Worm (Caenorhabditis elegans): Measurements from ENCODE around the gene C25E10.7.

Gene C25E10.7

DNA sequence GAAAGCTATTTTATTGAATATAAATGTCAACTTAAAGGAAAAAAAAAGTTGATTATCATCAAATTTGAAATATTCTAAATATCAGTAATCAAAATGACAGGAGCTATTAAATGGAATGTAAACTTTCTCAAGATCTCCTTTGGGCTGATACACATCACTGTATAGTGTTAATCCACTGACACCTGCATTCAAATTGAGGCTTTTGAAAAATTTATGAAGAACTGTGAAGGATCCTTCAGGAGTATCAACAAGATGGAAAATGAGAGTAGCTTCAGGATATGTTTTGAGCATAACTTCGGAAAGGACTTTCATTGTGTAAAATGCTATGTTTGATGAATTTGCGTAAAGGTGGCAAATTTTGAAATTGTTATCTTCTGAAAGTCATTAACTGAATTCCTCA is 46.2 kb upstream of the C25E10.7 start (continued):
- TF ChIP-seq cebp-1 (GFP tag; IDR thresholded peaks at IDR 0.05) = no peak
- TF ChIP-seq cebp-1 (tag; optimal IDR thresholded peaks at IDR 0.05) = peak; percentile 57
- TF ChIP-seq ekl-4 (GFP tag; IDR thresholded peaks at IDR 0.05) = 0 out of 2 replicates have a peak, but pooled peaks have one; percentile 27
- TF ChIP-seq unc-130 (GFP tag; optimal IDR thresholded peaks at IDR 0.05) = no peak
- TF ChIP-seq ets-4 (GFP tag; optimal IDR thresholded peaks at IDR 0.05) = no peak
- no peak for TF ChIP-seq sea-2 (GFP tag; IDR thresholded peaks at IDR 0.05)
- TF ChIP-seq lin-40 (tag; optimal IDR thresholded peaks at IDR 0.05) = no peak

DNA sequence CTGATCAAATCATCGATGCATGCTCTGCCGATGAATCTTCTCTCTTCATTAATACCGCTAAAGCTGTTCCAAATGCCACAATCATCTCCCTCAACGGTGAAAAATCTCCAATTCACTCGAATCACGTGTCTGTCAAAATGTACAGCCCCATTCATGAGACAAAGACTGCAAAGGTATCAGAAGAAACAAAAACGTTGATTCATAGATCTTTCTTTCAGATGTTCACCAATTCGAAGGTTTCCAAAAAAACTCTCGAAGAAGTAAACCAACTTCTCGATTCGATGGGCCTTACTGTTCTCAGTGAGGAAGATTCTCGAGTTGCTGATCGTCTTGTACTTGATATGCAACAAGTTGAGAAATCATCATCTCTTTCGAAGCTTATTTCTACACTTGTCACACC is 45.7 kb upstream of the C25E10.7 start:
- no peak for TF ChIP-seq F57A8.1 (GFP tag; optimal IDR thresholded peaks at IDR 0.05)
- no peak for TF ChIP-seq rpc-1 (optimal IDR thresholded peaks at IDR 0.05)
- no peak for TF ChIP-seq rpc-1 (tag; optimal IDR thresholded peaks at IDR 0.05)
- no peak for TF ChIP-seq ztf-25 (GFP tag; IDR thresholded peaks at IDR 0.05)
- no peak for TF ChIP-seq F57C9.4 (tag; optimal IDR thresholded peaks at IDR 0.05)
- TF ChIP-seq atf-7 (tag; optimal IDR thresholded peaks at IDR 0.05) = no peak
- no peak for TF ChIP-seq pbrm-1 (GFP tag; IDR thresholded peaks at IDR 0.05)
- peak; percentile 12; the same call in 1 of the 2 replicates for TF ChIP-seq B0336.3 (GFP tag; IDR thresholded peaks at IDR 0.05)
- no peak for TF ChIP-seq hlh-12 (tag; optimal IDR thresholded peaks at IDR 0.05)
- TF ChIP-seq F49E8.2 (tag; optimal IDR thresholded peaks at IDR 0.05; ENCODE audit: insufficient read depth) = no peak
- no peak for TF ChIP-seq madf-10 (tag; optimal IDR thresholded peaks at IDR 0.05)
- peak; percentile 23; the same call in 1 of the 2 replicates for TF ChIP-seq nfyb-1 (GFP tag; IDR thresholded peaks at IDR 0.05)
- no peak for TF ChIP-seq sea-2 (GFP tag; IDR thresholded peaks at IDR 0.05)
- TF ChIP-seq die-1 (tag; optimal IDR thresholded peaks at IDR 0.05) = no peak
- peak; percentile 61 for TF ChIP-seq ama-1 (optimal IDR thresholded peaks at IDR 0.05)
- no peak for TF ChIP-seq ama-1 (GFP tag; optimal IDR thresholded peaks at IDR 0.05)
- no peak for TF ChIP-seq C17E4.6 (GFP tag; IDR thresholded peaks at IDR 0.05)
- no peak for TF ChIP-seq F23B12.7 (tag; optimal IDR thresholded peaks at IDR 0.05; ENCODE audit: insufficient read depth)
- TF ChIP-seq Y53G8AR.9 (GFP tag; conservative IDR thresholded peaks at IDR 0.05) = 0 out of 2 replicates have a peak, but pooled peaks have one; percentile 10
- TF ChIP-seq madf-3 (GFP tag; IDR thresholded peaks at IDR 0.05) = 0 out of 2 replicates have a peak, but pooled peaks have one; percentile 38

DNA sequence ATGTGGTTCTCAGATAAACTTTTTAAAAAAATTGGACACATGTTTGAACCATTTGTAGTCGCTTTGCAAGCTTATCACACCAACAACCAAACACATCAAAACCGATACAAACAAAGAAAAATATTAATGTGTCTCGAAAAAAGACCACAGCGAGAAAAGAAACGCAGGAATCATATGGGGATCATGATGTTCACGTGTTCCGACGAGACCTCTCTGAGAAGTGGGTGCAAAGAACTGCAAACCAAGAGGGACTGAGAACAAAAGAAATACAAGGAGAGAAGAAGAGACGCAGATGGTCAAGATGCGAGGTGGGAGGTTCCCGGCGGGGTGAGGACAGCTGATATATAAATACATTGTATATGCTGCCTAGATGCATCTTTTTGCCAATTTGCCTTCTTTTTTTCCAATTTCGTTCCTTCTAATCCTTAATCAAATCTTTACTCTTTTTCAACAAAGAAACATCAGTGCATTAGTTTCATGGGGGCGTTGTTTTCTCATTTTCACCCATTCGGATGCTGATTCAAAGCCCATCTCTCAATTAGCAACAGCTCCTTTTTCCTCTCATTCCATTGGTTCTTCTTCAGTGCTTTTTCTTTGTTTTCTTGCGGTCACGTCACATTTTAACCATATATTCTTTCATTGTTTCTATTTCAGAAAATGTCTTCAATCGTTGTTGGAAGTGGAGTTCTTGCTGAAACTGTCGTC is 44.8 kb upstream of the C25E10.7 start, which contains the start of gene F21C10.10:
Gene F21C10.10 (plus strand): TSS at position 655 of the 705 bp plus-strand sequence.
- TF ChIP-seq sea-2 (GFP tag; IDR thresholded peaks at IDR 0.05) (no peak), rpc-1 (optimal IDR thresholded peaks at IDR 0.05) (no peak), rpc-1 (tag; optimal IDR thresholded peaks at IDR 0.05) (no peak), egl-44 (GFP tag; IDR thresholded peaks at IDR 0.05) (peak; percentile 42; the same call in 1 of the 2 replicates), B0035.1 (tag; optimal IDR thresholded peaks at IDR 0.05) (no peak), ztf-22 (GFP tag; optimal IDR thresholded peaks at IDR 0.05) (peak; percentile 60), athp-1 (tag; optimal IDR thresholded peaks at IDR 0.05) (no peak), ceh-100 (GFP tag; IDR thresholded peaks at IDR 0.05) (no peak), D2030.7 (GFP tag; IDR thresholded peaks at IDR 0.05) (no peak), attf-6 (GFP tag; IDR thresholded peaks at IDR 0.05) (no peak), attf-5 (GFP tag; optimal IDR thresholded peaks at IDR 0.05) (peak; percentile 79), lsy-27 (tag; optimal IDR thresholded peaks at IDR 0.05; ENCODE audit: borderline replicate concordance, insufficient read depth) (no peak), sptf-2 (GFP tag; optimal IDR thresholded peaks at IDR 0.05) (no peak), Y53G8AR.9 (GFP tag; conservative IDR thresholded peaks at IDR 0.05) (peak; percentile 38; the same call in 1 of the 2 replicates), ama-1 (optimal IDR thresholded peaks at IDR 0.05) (peak; percentile 59), ama-1 (GFP tag; optimal IDR thresholded peaks at IDR 0.05) (no peak), F22D6.2 (tag; optimal IDR thresholded peaks at IDR 0.05) (peak; percentile 94), nfyb-1 (GFP tag; IDR thresholded peaks at IDR 0.05) (peak; percentile 75), akir-1 (GFP tag; optimal IDR thresholded peaks at IDR 0.05) (no peak), nfya-2 (GFP tag; IDR thresholded peaks at IDR 0.05) (no peak), hlh-12 (tag; optimal IDR thresholded peaks at IDR 0.05) (no peak), rec-8 (tag; optimal IDR thresholded peaks at IDR 0.05) (no peak), F33H1.4 (GFP tag; IDR thresholded peaks at IDR 0.05) (no peak), ztf-6 (GFP tag; IDR thresholded peaks at IDR 0.05) (peak; percentile 38; the same call in 1 of the 2 replicates), ceh-91 (GFP tag; IDR thresholded peaks at IDR 0.05) (no peak), Y95B8A.8 (GFP tag; IDR thresholded peaks at IDR 0.05) (no peak), somi-1 (GFP tag; optimal IDR thresholded peaks at IDR 0.05) (peak; percentile 87)
